Fruit fly (Drosophila melanogaster) whole organism, embryonic: ENCODE measurements around the gene CG13024.

Source experiments
- ATbp ChIP-seq: fragments of 200-800 bp; sonication (Bioruptor generic); optimal IDR thresholded peaks from 2 replicates; lab custom pipeline; 2017; ENCODE audit warnings: missing biosample characterization, mild to moderate bottlenecking, missing genetic modification characterization, missing genetic modification reagents
- Aef1 ChIP-seq: fragments of 200-800 bp; sonication (Bioruptor generic); IDR thresholded peaks from 3 replicates; pipeline ENCODE4 v1.3.6; 2022; ENCODE audit warnings: missing biosample characterization, missing genetic modification characterization
- CG10431 ChIP-seq: fragments of 200-800 bp; sonication (Bioruptor generic); optimal IDR thresholded peaks from 3 replicates; lab custom pipeline; 2018; ENCODE audit warnings: missing biosample characterization, mild to moderate bottlenecking, missing genetic modification characterization
- CG11093 ChIP-seq: fragments of 200-800 bp; sonication (Bioruptor generic); IDR thresholded peaks from 3 replicates; pipeline ENCODE4 v1.3.6; 2022; ENCODE audit warnings: missing biosample characterization, missing genetic modification characterization
- CG11695 ChIP-seq: fragments of 200-800 bp; sonication (Bioruptor generic); IDR thresholded peaks from 3 replicates; pipeline ENCODE4 v1.3.6; 2022; ENCODE audit warnings: missing biosample characterization, missing genetic modification characterization
- CG12391 ChIP-seq: fragments of 200-800 bp; sonication (Bioruptor generic); optimal IDR thresholded peaks from 3 replicates; lab custom pipeline; 2018; ENCODE audit warnings: missing biosample characterization, mild to moderate bottlenecking, missing genetic modification characterization, moderate library complexity
- CG12769 ChIP-seq: fragments of 200-800 bp; sonication (Bioruptor generic); optimal IDR thresholded peaks from 2 replicates; lab custom pipeline; 2019; ENCODE audit warnings: missing biosample characterization, mild to moderate bottlenecking, missing genetic modification characterization, moderate library complexity
- CG13424 ChIP-seq: fragments of 200-800 bp; sonication (Bioruptor generic); optimal IDR thresholded peaks from 2 replicates; lab custom pipeline; 2019; ENCODE audit warnings: missing biosample characterization, mild to moderate bottlenecking, missing genetic modification characterization, moderate library complexity
- CG18262 ChIP-seq: fragments of 200-800 bp; optimal IDR thresholded peaks from 3 replicates; lab custom pipeline; 2019; ENCODE audit warnings: missing biosample characterization, mild to moderate bottlenecking, missing genetic modification characterization, moderate library complexity
- CG2199 ChIP-seq: fragments of 200-800 bp; sonication (Bioruptor generic); IDR thresholded peaks from 3 replicates; pipeline ENCODE4 v1.3.6; 2022; ENCODE audit warnings: missing biosample characterization, missing genetic modification characterization
- CG4360 ChIP-seq: fragments of 200-800 bp; sonication (Bioruptor generic); IDR thresholded peaks from 2 replicates; pipeline ENCODE4 v1.3.6; 2022; ENCODE audit warnings: missing biosample characterization, missing genetic modification characterization
- CG4404 ChIP-seq: fragments of 200-800 bp; sonication (Bioruptor generic); IDR thresholded peaks from 2 replicates; pipeline ENCODE4 v1.3.6; 2022; ENCODE audit warnings: missing biosample characterization, missing genetic modification characterization
- CG4424 ChIP-seq: fragments of 200-800 bp; sonication (Bioruptor generic); optimal IDR thresholded peaks from 3 replicates; lab custom pipeline; 2016; ENCODE audit warnings: missing biosample characterization, missing genetic modification characterization
- CG6175 ChIP-seq: fragments of 200-800 bp; sonication (Bioruptor generic); IDR thresholded peaks from 3 replicates; pipeline ENCODE4 v1.3.6; 2022; ENCODE audit warnings: missing biosample characterization, missing genetic modification characterization
- CG6689 ChIP-seq: fragments of 200-800 bp; sonication (Bioruptor generic); IDR thresholded peaks from 2 replicates; pipeline ENCODE4 v1.3.6; 2022; ENCODE audit warnings: missing biosample characterization, missing genetic modification characterization
- CG6813 ChIP-seq: fragments of 200-800 bp; sonication (Bioruptor generic); optimal IDR thresholded peaks from 2 replicates; lab custom pipeline; 2017; ENCODE audit warnings: missing biosample characterization, missing genetic modification characterization, mild to moderate bottlenecking, moderate library complexity, missing genetic modification reagents
- CG7357 ChIP-seq: fragments of 200-800 bp; sonication (Bioruptor generic); IDR thresholded peaks from 3 replicates; pipeline ENCODE4 v1.3.6; 2022; ENCODE audit warnings: missing biosample characterization, missing genetic modification characterization
- CG7839 ChIP-seq: fragments of 200-800 bp; sonication (Bioruptor generic); optimal IDR thresholded peaks from 3 replicates; lab custom pipeline; 2018; ENCODE audit warnings: missing biosample characterization, mild to moderate bottlenecking, missing genetic modification characterization, moderate library complexity
- CG7987 ChIP-seq: fragments of 200-800 bp; sonication (Bioruptor generic); optimal IDR thresholded peaks from 2 replicates; lab custom pipeline; 2018; ENCODE audit warnings: missing biosample characterization, mild to moderate bottlenecking, missing genetic modification characterization, moderate library complexity
- CG9727 ChIP-seq: fragments of 200-800 bp; sonication (Bioruptor generic); optimal IDR thresholded peaks from 3 replicates; lab custom pipeline; 2017; ENCODE audit warnings: missing biosample characterization, mild to moderate bottlenecking, missing genetic modification characterization
- CoRest ChIP-seq: fragments of 200-800 bp; sonication (Bioruptor generic); optimal IDR thresholded peaks from 3 replicates; lab custom pipeline; 2018; ENCODE audit warnings: missing biosample characterization, mild to moderate bottlenecking, missing genetic modification characterization, moderate library complexity
- Fer1 ChIP-seq: fragments of 200-800 bp; sonication (Bioruptor generic); optimal IDR thresholded peaks from 2 replicates; lab custom pipeline; 2017; ENCODE audit warnings: missing biosample characterization, mild to moderate bottlenecking, missing genetic modification characterization
- Ssrp ChIP-seq: fragments of 200-800 bp; sonication (Bioruptor generic); optimal IDR thresholded peaks from 2 replicates; lab custom pipeline; 2018; ENCODE audit warnings: missing biosample characterization, mild to moderate bottlenecking, missing genetic modification characterization, moderate library complexity
- ase ChIP-seq: fragments of 200-800 bp; sonication (Bioruptor generic); IDR thresholded peaks from 3 replicates; pipeline ENCODE4 v1.3.6; 2022; ENCODE audit warnings: missing biosample characterization, missing genetic modification characterization
- ash1 ChIP-seq: fragments of 200-800 bp; sonication (Bioruptor generic); optimal IDR thresholded peaks from 2 replicates; lab custom pipeline; 2018; ENCODE audit warnings: missing biosample characterization, mild to moderate bottlenecking, missing genetic modification characterization
- az2 ChIP-seq: fragments of 200-800 bp; sonication (Bioruptor generic); optimal IDR thresholded peaks from 3 replicates; lab custom pipeline; 2016; ENCODE audit warnings: missing biosample characterization, missing genetic modification characterization
- bowl ChIP-seq: fragments of 200-800 bp; sonication (Bioruptor generic); IDR thresholded peaks from 2 replicates; pipeline ENCODE4 v1.3.6; 2022; ENCODE audit warnings: missing biosample characterization, missing genetic modification characterization
- cg ChIP-seq: fragments of 200-800 bp; sonication (Bioruptor generic); optimal IDR thresholded peaks from 3 replicates; lab custom pipeline; 2019; ENCODE audit warnings: missing biosample characterization, mild to moderate bottlenecking, missing genetic modification characterization, moderate library complexity
- chinmo ChIP-seq: fragments of 200-800 bp; sonication (Bioruptor generic); IDR thresholded peaks from 4 replicates; pipeline ENCODE4 v1.3.6; 2022; ENCODE audit warnings: missing biosample characterization, missing genetic modification characterization; ENCODE audit not compliant: partially characterized antibody
- crol ChIP-seq: fragments of 200-800 bp; sonication (Bioruptor generic); IDR thresholded peaks from 2 replicates; pipeline ENCODE4 v1.3.6; 2022; ENCODE audit warnings: missing biosample characterization, missing genetic modification characterization
- crp ChIP-seq, 2 experiments: fragments of 200-800 bp; sonication (Bioruptor generic); optimal IDR thresholded peaks; 2 replicates in 1 of 2; 3 replicates in 1 of 2; lab custom pipeline; 2017; ENCODE audit warnings: missing biosample characterization in 2 of 2, missing genetic modification characterization in 2 of 2, mild to moderate bottlenecking in 1 of 2, moderate library complexity in 1 of 2
- dati ChIP-seq: fragments of 200-800 bp; sonication (Bioruptor generic); IDR thresholded peaks from 2 replicates; pipeline ENCODE4 v1.3.6; 2022; ENCODE audit warnings: missing biosample characterization, missing genetic modification characterization
- dmrt99B ChIP-seq: fragments of 200-800 bp; sonication (Bioruptor generic); optimal IDR thresholded peaks from 2 replicates; lab custom pipeline; 2018; ENCODE audit warnings: missing biosample characterization, mild to moderate bottlenecking, missing genetic modification characterization, moderate library complexity
- ftz-f1 ChIP-seq: fragments of 200-800 bp; sonication (Bioruptor generic); optimal IDR thresholded peaks from 2 replicates; lab custom pipeline; 2016; ENCODE audit warnings: missing biosample characterization, missing genetic modification characterization
- grau ChIP-seq: fragments of 200-800 bp; optimal IDR thresholded peaks from 3 replicates; lab custom pipeline; 2019; ENCODE audit warnings: missing biosample characterization, mild to moderate bottlenecking, missing genetic modification characterization, moderate library complexity
- otp ChIP-seq: fragments of 200-800 bp; sonication (Bioruptor generic); IDR thresholded peaks from 3 replicates; pipeline ENCODE4, ENCODE4 v1.3.6; 2022; ENCODE audit warnings: missing biosample characterization, missing genetic modification characterization
- pan ChIP-seq, 4 experiments: fragments of >200 bp in 3 of 4; fragments of 200-800 bp in 1 of 4; sonication (Bioruptor generic) in 1 of 4; optimal IDR thresholded peaks in 3 of 4; IDR thresholded peaks in 1 of 4; 2 replicates each; pipeline versions ENCODE4 v1.3.6 to Lab custom; 2017 to 2022; ENCODE audit warnings: missing biosample characterization in 2 of 4, missing genetic modification characterization in 2 of 4, mixed read lengths in 1 of 4
- pros ChIP-seq: fragments of 200-800 bp; sonication (Bioruptor generic); optimal IDR thresholded peaks from 3 replicates; lab custom pipeline; 2019; ENCODE audit warnings: missing biosample characterization, mild to moderate bottlenecking, missing genetic modification characterization, moderate library complexity
- rib ChIP-seq: fragments of 200-800 bp; sonication (Bioruptor generic); IDR thresholded peaks from 2 replicates; pipeline ENCODE4 v1.3.6; 2022; ENCODE audit warnings: missing biosample characterization, missing genetic modification characterization
- sens-2 ChIP-seq: fragments of 200-800 bp; sonication (Bioruptor generic); IDR thresholded peaks from 2 replicates; pipeline ENCODE4 v1.3.6; 2022; ENCODE audit warnings: missing biosample characterization, missing genetic modification characterization
- sr ChIP-seq: fragments of 200-800 bp; sonication (Bioruptor generic); IDR thresholded peaks from 3 replicates; pipeline ENCODE4 v1.3.6; 2022; ENCODE audit warnings: missing biosample characterization, missing genetic modification characterization
- wek ChIP-seq: fragments of 200-800 bp; sonication (Bioruptor generic); optimal IDR thresholded peaks from 3 replicates; lab custom pipeline; 2018; ENCODE audit warnings: missing biosample characterization, mild to moderate bottlenecking, missing genetic modification characterization, moderate library complexity

The CG13024 gene

DNA sequence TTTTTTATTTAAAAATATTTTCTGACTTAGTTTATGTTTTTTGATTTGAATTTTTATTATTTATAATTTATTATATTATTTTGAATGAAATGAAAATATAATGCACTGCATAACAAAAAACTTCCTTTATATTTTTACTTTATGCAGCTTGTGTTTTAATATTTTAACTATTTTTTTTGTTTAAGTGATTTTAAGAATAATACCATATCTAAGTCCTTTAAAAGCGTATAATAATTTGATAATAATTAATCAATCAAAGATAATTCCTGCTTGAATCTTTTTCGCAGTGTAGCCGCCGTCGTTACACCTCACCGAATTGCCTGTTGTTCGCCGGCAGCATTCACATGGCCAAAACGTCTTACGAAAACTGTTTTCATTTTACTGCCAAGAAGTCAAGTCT, 3.7 kb downstream of the CG13024 start (continued):
- TF ChIP-seq az2 (GFP tag; lab: Kevin White, UChicago) = peak; percentile 1
- TF ChIP-seq CG4424 (GFP tag; lab: Kevin White, UChicago) = peak; percentile 8
- TF ChIP-seq CG4404 (GFP tag; lab: Robert Waterston, UW) = no peak
- TF ChIP-seq CG11695 (GFP tag; lab: Robert Waterston, UW) = peak; percentile 32; the same call in 1 of the 3 replicates
- TF ChIP-seq CG18262 (tag; lab: Kevin White, UChicago) = peak; percentile 35
- TF ChIP-seq CG6689 (GFP tag; lab: Robert Waterston, UW) = peak; percentile 29; the same call in 1 of the 2 replicates
- peak; percentile 68 for TF ChIP-seq dmrt99B
- TF ChIP-seq CG13424 (tag; lab: Kevin White, UChicago) = peak; percentile 56
- peak; percentile 9 for TF ChIP-seq CG9727 (GFP tag; lab: Kevin White, UChicago)
- no peak for TF ChIP-seq wek (GFP tag; lab: Kevin White, UChicago)
- peak; percentile 66 for TF ChIP-seq CoRest (tag; lab: Kevin White, UChicago)
- no peak for TF ChIP-seq dati
- TF ChIP-seq grau (tag; lab: Kevin White, UChicago) = peak; percentile 56
- TF ChIP-seq CG12391 = peak; percentile 40
- TF ChIP-seq rib = no peak
- TF ChIP-seq Ssrp (tag; lab: Kevin White, UChicago) = peak; percentile 46
- peak; percentile 1 for TF ChIP-seq Fer1 (GFP tag; lab: Kevin White, UChicago)

DNA sequence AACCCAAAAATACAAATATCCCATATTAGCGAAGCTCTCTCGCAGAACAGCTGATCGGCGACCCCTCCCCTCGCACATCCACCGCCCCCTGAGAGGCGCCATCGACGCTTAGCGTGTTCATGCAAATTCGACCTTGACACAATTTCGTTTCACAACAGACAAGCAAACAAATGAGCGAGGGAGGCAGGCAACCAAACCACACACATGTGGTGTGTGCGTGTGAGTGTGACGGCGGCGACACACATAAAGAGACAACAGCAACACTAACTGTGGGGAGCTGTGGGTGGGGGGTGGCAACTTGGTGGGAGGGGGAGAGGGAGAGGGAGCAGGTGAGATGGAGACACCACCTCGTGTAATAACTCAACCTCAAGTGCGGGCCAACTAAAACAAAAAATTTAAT, 4.1 kb downstream of the CG13024 start:
- TF ChIP-seq crol (GFP tag; lab: Robert Waterston, UW) = peak; percentile 88
- TF ChIP-seq CG7839 (tag; lab: Kevin White, UChicago) = no peak
- peak; percentile 50; the same call in 1 of the 3 replicates for TF ChIP-seq sr (GFP tag; lab: Robert Waterston, UW)
- no peak for TF ChIP-seq pan (optimal IDR thresholded peaks at IDR 0.05; lab: Kevin White, UChicago)
- TF ChIP-seq pan (GFP tag; optimal IDR thresholded peaks at IDR 0.05 in 1 of 2, IDR thresholded peaks at IDR 0.05 in 1 of 2) = peak in 1 of 2 experiments; percentile 16
- TF ChIP-seq bowl (GFP tag; lab: Robert Waterston, UW) = peak; percentile 20; the same call in 1 of the 2 replicates
- TF ChIP-seq CG7987 (GFP tag; lab: Kevin White, UChicago) = peak; percentile 90
- TF ChIP-seq CG10431 (GFP tag; lab: Kevin White, UChicago) = no peak
- 0 out of 3 replicates have a peak, but pooled peaks have one; percentile 10 for TF ChIP-seq CG7357 (GFP tag; lab: Robert Waterston, UW)
- TF ChIP-seq cg (GFP tag; lab: Kevin White, UChicago) = peak; percentile 41
- TF ChIP-seq crp (GFP tag; optimal IDR thresholded peaks at IDR 0.05; lab: Kevin White, UChicago) = peak in 1 of 2 experiments; percentile 27
- TF ChIP-seq pros (GFP tag; lab: Kevin White, UChicago) = peak; percentile 2
- no peak for TF ChIP-seq ATbp
- no peak for TF ChIP-seq CG2199 (GFP tag; lab: Robert Waterston, UW)
- TF ChIP-seq ftz-f1 (GFP tag; lab: Kevin White, UChicago) = peak; percentile 21
- TF ChIP-seq CG6175 = peak; percentile 52; the same call in 1 of the 3 replicates
- peak; percentile 7; the same call in 1 of the 3 replicates for TF ChIP-seq ase (GFP tag; lab: Robert Waterston, UW)
- TF ChIP-seq CG11093 (GFP tag; lab: Robert Waterston, UW) = no peak
- peak; percentile 69 for TF ChIP-seq CG12769
- no peak for TF ChIP-seq ash1 (GFP tag; lab: Kevin White, UChicago)
- no peak for TF ChIP-seq CG6813 (GFP tag; lab: Kevin White, UChicago)
- TF ChIP-seq CG4360 = peak; percentile 80
- TF ChIP-seq Aef1 (GFP tag; lab: Robert Waterston, UW) = peak; percentile 50
- no peak for TF ChIP-seq sens-2 (GFP tag; lab: Robert Waterston, UW)
- 0 out of 3 replicates have a peak, but pooled peaks have one; percentile 44 for TF ChIP-seq otp
- TF ChIP-seq chinmo = peak; percentile 85; the same call in 1 of the 4 replicates
- TF ChIP-seq, all 482 proteins: peak for 17
